Fruit fly (Drosophila melanogaster) whole organism, embryonic: ENCODE measurements around the gene Hecw.

Source experiments
- Abd-B ChIP-seq: fragments of 200-800 bp; sonication (Bioruptor generic); optimal IDR thresholded peaks from 2 replicates; lab custom pipeline; 2018; ENCODE audit warnings: missing biosample characterization, mild to moderate bottlenecking, missing genetic modification characterization, moderate library complexity
- Antp ChIP-seq: fragments of 200-800 bp; sonication (Bioruptor generic); optimal IDR thresholded peaks from 3 replicates; lab custom pipeline; 2016; ENCODE audit warnings: missing biosample characterization, missing genetic modification characterization
- C15 ChIP-seq: fragments of 200-800 bp; sonication (Bioruptor generic); IDR thresholded peaks from 3 replicates; pipeline ENCODE4 v1.3.6; 2022; ENCODE audit warnings: missing biosample characterization, missing genetic modification characterization
- CG12769 ChIP-seq: fragments of 200-800 bp; sonication (Bioruptor generic); optimal IDR thresholded peaks from 2 replicates; lab custom pipeline; 2019; ENCODE audit warnings: missing biosample characterization, mild to moderate bottlenecking, missing genetic modification characterization, moderate library complexity
- CG12942 ChIP-seq: fragments of 200-800 bp; sonication (Bioruptor generic); optimal IDR thresholded peaks from 3 replicates; lab custom pipeline; 2016; ENCODE audit warnings: missing biosample characterization, missing genetic modification characterization
- CG13775 ChIP-seq: fragments of 200-800 bp; sonication (Bioruptor generic); optimal IDR thresholded peaks from 3 replicates; lab custom pipeline; 2017; ENCODE audit warnings: missing biosample characterization, mild to moderate bottlenecking, missing genetic modification characterization
- CG14667 ChIP-seq: fragments of 200-800 bp; sonication (Bioruptor generic); IDR thresholded peaks from 2 replicates; pipeline ENCODE4 v1.3.6; 2022; ENCODE audit warnings: missing biosample characterization, missing genetic modification characterization
- CG14860 ChIP-seq: fragments of 200-800 bp; sonication (Bioruptor generic); IDR thresholded peaks from 3 replicates; pipeline ENCODE4 v1.3.6; 2022; ENCODE audit warnings: missing biosample characterization, missing genetic modification characterization; ENCODE audit not compliant: partially characterized antibody
- CG15073 ChIP-seq: fragments of 200-800 bp; sonication (Bioruptor generic); optimal IDR thresholded peaks from 2 replicates; lab custom pipeline; 2016; ENCODE audit warnings: missing biosample characterization, missing genetic modification characterization
- CG16815 ChIP-seq: fragments of 200-800 bp; sonication (Bioruptor generic); optimal IDR thresholded peaks from 3 replicates; lab custom pipeline; 2017; ENCODE audit warnings: missing biosample characterization, mild to moderate bottlenecking, missing genetic modification characterization
- CG17359 ChIP-seq: fragments of 200-800 bp; sonication (Bioruptor generic); optimal IDR thresholded peaks from 3 replicates; lab custom pipeline; 2018; ENCODE audit warnings: missing biosample characterization, mild to moderate bottlenecking, missing genetic modification characterization, moderate library complexity
- CG18262 ChIP-seq: fragments of 200-800 bp; optimal IDR thresholded peaks from 3 replicates; lab custom pipeline; 2019; ENCODE audit warnings: missing biosample characterization, mild to moderate bottlenecking, missing genetic modification characterization, moderate library complexity
- CG34224 ChIP-seq: fragments of 200-800 bp; sonication (Bioruptor generic); IDR thresholded peaks from 3 replicates; pipeline ENCODE4 v1.3.6; 2022; ENCODE audit warnings: missing biosample characterization, missing genetic modification characterization; ENCODE audit not compliant: partially characterized antibody
- CG34422 ChIP-seq: fragments of 200-800 bp; sonication (Bioruptor generic); IDR thresholded peaks from 3 replicates; pipeline ENCODE4 v1.3.6; 2022; ENCODE audit warnings: missing biosample characterization, missing genetic modification characterization
- CG4360 ChIP-seq: fragments of 200-800 bp; sonication (Bioruptor generic); IDR thresholded peaks from 2 replicates; pipeline ENCODE4 v1.3.6; 2022; ENCODE audit warnings: missing biosample characterization, missing genetic modification characterization
- CG4424 ChIP-seq: fragments of 200-800 bp; sonication (Bioruptor generic); optimal IDR thresholded peaks from 3 replicates; lab custom pipeline; 2016; ENCODE audit warnings: missing biosample characterization, missing genetic modification characterization
- CG4820 ChIP-seq: fragments of 200-800 bp; sonication (Bioruptor generic); optimal IDR thresholded peaks from 3 replicates; lab custom pipeline; 2016; ENCODE audit warnings: missing biosample characterization, missing genetic modification characterization
- CG6254 ChIP-seq: fragments of 200-800 bp; sonication (Bioruptor generic); optimal IDR thresholded peaks from 3 replicates; lab custom pipeline; 2017; ENCODE audit warnings: mild to moderate bottlenecking, missing biosample characterization, missing genetic modification reagents, missing genetic modification characterization
- CG7372 ChIP-seq: fragments of 200-800 bp; sonication (Bioruptor generic); IDR thresholded peaks from 2 replicates; pipeline ENCODE4 v1.3.6; 2022; ENCODE audit warnings: missing biosample characterization, missing genetic modification characterization
- CG7839 ChIP-seq: fragments of 200-800 bp; sonication (Bioruptor generic); optimal IDR thresholded peaks from 3 replicates; lab custom pipeline; 2018; ENCODE audit warnings: missing biosample characterization, mild to moderate bottlenecking, missing genetic modification characterization, moderate library complexity
- CG8388 ChIP-seq: fragments of 200-800 bp; sonication (Bioruptor generic); optimal IDR thresholded peaks from 2 replicates; lab custom pipeline; 2019; ENCODE audit warnings: missing biosample characterization, mild to moderate bottlenecking, missing genetic modification characterization, moderate library complexity
- CG8478 ChIP-seq: fragments of >200 bp; optimal IDR thresholded peaks from 2 replicates; lab custom pipeline; 2018
- CTCF ChIP-seq: fragments of 200-800 bp; sonication (Bioruptor generic); optimal IDR thresholded peaks from 2 replicates; lab custom pipeline; 2017; ENCODE audit warnings: missing biosample characterization, mild to moderate bottlenecking, missing genetic modification characterization, moderate library complexity
- Camta ChIP-seq: fragments of 200-800 bp; sonication (Bioruptor generic); optimal IDR thresholded peaks from 2 replicates; lab custom pipeline; 2016; ENCODE audit warnings: missing biosample characterization, missing genetic modification characterization
- Elba2 ChIP-seq: fragments of 200-800 bp; sonication (Bioruptor generic); optimal IDR thresholded peaks from 3 replicates; lab custom pipeline; 2016; ENCODE audit warnings: missing biosample characterization, missing genetic modification characterization
- Ets65A ChIP-seq: fragments of 200-800 bp; sonication (Bioruptor generic); peaks from one replicate; lab custom pipeline; 2016; ENCODE audit warnings: missing biosample characterization, missing genetic modification characterization
- Hr3 ChIP-seq: fragments of 200-800 bp; sonication (Bioruptor generic); optimal IDR thresholded peaks from 3 replicates; lab custom pipeline; 2016; ENCODE audit warnings: missing biosample characterization, missing genetic modification characterization
- NC2β ChIP-seq: fragments of 200-800 bp; sonication (Bioruptor generic); optimal IDR thresholded peaks from 2 replicates; lab custom pipeline; 2016; ENCODE audit warnings: missing biosample characterization, missing genetic modification characterization
- Nf-YA ChIP-seq: fragments of 200-800 bp; sonication (Bioruptor generic); IDR thresholded peaks from 2 replicates; pipeline ENCODE4 v1.3.6; 2022; ENCODE audit warnings: missing biosample characterization, missing genetic modification characterization
- Nf-YB ChIP-seq: fragments of 200-800 bp; sonication (Bioruptor generic); optimal IDR thresholded peaks from 3 replicates; lab custom pipeline; 2019; ENCODE audit warnings: missing biosample characterization, mild to moderate bottlenecking, missing genetic modification characterization, moderate library complexity
- Side ChIP-seq: fragments of 200-800 bp; sonication (Bioruptor generic); optimal IDR thresholded peaks from 2 replicates; lab custom pipeline; 2016; ENCODE audit warnings: missing biosample characterization, missing genetic modification characterization
- Sox102F ChIP-seq: fragments of 200-800 bp; sonication (Bioruptor generic); optimal IDR thresholded peaks from 2 replicates; lab custom pipeline; 2018; ENCODE audit warnings: missing biosample characterization, mild to moderate bottlenecking, missing genetic modification characterization, moderate library complexity
- Spps ChIP-seq: fragments of 200-800 bp; sonication (Bioruptor generic); optimal IDR thresholded peaks from 2 replicates; lab custom pipeline; 2018; ENCODE audit warnings: missing biosample characterization, mild to moderate bottlenecking, missing genetic modification characterization
- ara ChIP-seq: fragments of 200-800 bp; sonication (Bioruptor generic); IDR thresholded peaks from 2 replicates; pipeline ENCODE4 v1.3.6; 2022; ENCODE audit warnings: missing biosample characterization, missing genetic modification characterization
- chn ChIP-seq: fragments of 200-800 bp; sonication (Bioruptor generic); optimal IDR thresholded peaks from 2 replicates; lab custom pipeline; 2016; ENCODE audit warnings: missing biosample characterization, missing genetic modification characterization
- dan ChIP-seq: fragments of 200-800 bp; sonication (Bioruptor generic); IDR thresholded peaks from 2 replicates; pipeline ENCODE4 v1.3.6; 2022; ENCODE audit warnings: missing biosample characterization, missing genetic modification characterization
- dmrt11E ChIP-seq: fragments of 200-800 bp; sonication (Bioruptor generic); optimal IDR thresholded peaks from 3 replicates; lab custom pipeline; 2018; ENCODE audit warnings: missing biosample characterization, mild to moderate bottlenecking, missing genetic modification characterization, moderate library complexity
- eyg ChIP-seq: fragments of 200-800 bp; sonication (Bioruptor generic); optimal IDR thresholded peaks from 3 replicates; lab custom pipeline; 2016; ENCODE audit warnings: missing biosample characterization, missing genetic modification characterization
- gcm ChIP-seq: fragments of 200-800 bp; sonication (Bioruptor generic); optimal IDR thresholded peaks from 2 replicates; lab custom pipeline; 2019; ENCODE audit warnings: missing biosample characterization, mild to moderate bottlenecking, missing genetic modification characterization, moderate library complexity
- grau ChIP-seq: fragments of 200-800 bp; optimal IDR thresholded peaks from 3 replicates; lab custom pipeline; 2019; ENCODE audit warnings: missing biosample characterization, mild to moderate bottlenecking, missing genetic modification characterization, moderate library complexity
- gsb-n ChIP-seq: fragments of 200-800 bp; sonication (Bioruptor generic); optimal IDR thresholded peaks from 3 replicates; lab custom pipeline; 2018; ENCODE audit warnings: missing biosample characterization, mild to moderate bottlenecking, missing genetic modification characterization
- gt ChIP-seq: fragments of 200-800 bp; sonication (Bioruptor generic); IDR thresholded peaks from 2 replicates; pipeline ENCODE4 v1.3.6; 2022; ENCODE audit warnings: missing biosample characterization, missing genetic modification characterization
- klu ChIP-seq: fragments of 200-800 bp; sonication (Bioruptor generic); IDR thresholded peaks from 2 replicates; pipeline ENCODE4 v1.3.6; 2022; ENCODE audit warnings: missing biosample characterization, missing genetic modification characterization
- luna ChIP-seq: fragments of 200-800 bp; sonication (Bioruptor generic); optimal IDR thresholded peaks from 2 replicates; lab custom pipeline; 2016; ENCODE audit warnings: missing biosample characterization, missing genetic modification characterization
- nom ChIP-seq: fragments of 200-800 bp; sonication (Bioruptor generic); optimal IDR thresholded peaks from 2 replicates; lab custom pipeline; 2017; ENCODE audit warnings: missing biosample characterization, missing genetic modification characterization, mild to moderate bottlenecking, moderate library complexity, missing genetic modification reagents
- phol ChIP-seq: fragments of 200-800 bp; sonication (Bioruptor generic); optimal IDR thresholded peaks from 3 replicates; lab custom pipeline; 2018; ENCODE audit warnings: missing biosample characterization, mild to moderate bottlenecking, missing genetic modification characterization, moderate library complexity
- sisA ChIP-seq: fragments of 200-800 bp; sonication (Bioruptor generic); IDR thresholded peaks from 2 replicates; pipeline ENCODE4 v1.3.6; 2022; ENCODE audit warnings: missing biosample characterization, missing genetic modification characterization
- so ChIP-seq: fragments of 200-800 bp; sonication (Bioruptor generic); IDR thresholded peaks from 3 replicates; pipeline ENCODE4 v1.3.6; 2022; ENCODE audit warnings: missing biosample characterization, missing genetic modification characterization
- trh ChIP-seq: fragments of 200-800 bp; sonication (Bioruptor generic); optimal IDR thresholded peaks from 2 replicates; lab custom pipeline; 2016; ENCODE audit warnings: missing biosample characterization, missing genetic modification characterization
- unpg ChIP-seq: fragments of 200-800 bp; sonication (Bioruptor generic); optimal IDR thresholded peaks from 3 replicates; lab custom pipeline; 2018; ENCODE audit warnings: missing biosample characterization, mild to moderate bottlenecking, missing genetic modification characterization, moderate library complexity
- vvl ChIP-seq: fragments of 200-800 bp; sonication (Bioruptor generic); IDR thresholded peaks from 2 replicates; pipeline ENCODE4 v1.3.6; 2022; ENCODE audit warnings: missing biosample characterization, missing genetic modification characterization
- z ChIP-seq: fragments of 200-800 bp; sonication (Bioruptor generic); IDR thresholded peaks from 3 replicates; pipeline ENCODE4 v1.3.6; 2022; ENCODE audit warnings: missing biosample characterization, missing genetic modification characterization

Gene Hecw

DNA sequence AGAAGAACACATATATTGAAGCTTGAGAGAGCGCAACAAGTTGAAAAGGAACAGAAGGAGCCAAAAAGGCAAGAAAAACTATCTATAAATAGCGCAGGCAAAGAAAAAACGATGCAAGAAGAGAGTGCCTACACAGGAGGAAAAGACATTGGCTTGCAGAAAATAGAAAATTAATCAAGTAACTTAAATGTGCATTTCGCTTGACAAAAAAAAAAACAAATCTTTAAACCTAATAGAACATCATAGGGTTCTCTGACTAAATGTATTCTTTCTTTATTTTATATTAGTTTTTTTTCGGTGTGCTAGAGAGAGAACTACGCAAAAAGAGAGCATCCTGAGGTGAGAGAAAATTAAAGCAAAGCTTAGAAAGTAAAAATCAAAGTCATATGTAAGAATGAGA, 41.3 kb downstream of the Hecw start (continued):
- TF ChIP-seq CG15073 (GFP tag; lab: Kevin White, UChicago): no peak
- TF ChIP-seq CG4424 (GFP tag; lab: Kevin White, UChicago): peak; percentile 57
- 0 out of 2 replicates have a peak, but pooled peaks have one; percentile 30 for TF ChIP-seq Nf-YA
- peak; percentile 64 for TF ChIP-seq ara (GFP tag; lab: Robert Waterston, UW)
- TF ChIP-seq gt (GFP tag; lab: Robert Waterston, UW): 0 out of 2 replicates have a peak, but pooled peaks have one; percentile 13
- peak; percentile 6 for TF ChIP-seq Side
- no peak for TF ChIP-seq Antp (GFP tag; lab: Kevin White, UChicago)
- peak; percentile 54 for TF ChIP-seq unpg
- no peak for TF ChIP-seq so (GFP tag; lab: Robert Waterston, UW)
- TF ChIP-seq chn: peak; percentile 19
- no peak for TF ChIP-seq CG14860 (GFP tag; lab: Robert Waterston, UW)
- 0 out of 2 replicates have a peak, but pooled peaks have one; percentile 42 for TF ChIP-seq CG4360 (GFP tag; lab: Robert Waterston, UW)
- TF ChIP-seq dan (GFP tag; lab: Robert Waterston, UW): 0 out of 2 replicates have a peak, but pooled peaks have one; percentile 55
- TF ChIP-seq CG13775 (GFP tag; lab: Kevin White, UChicago): peak; percentile 6
- TF ChIP-seq CG17359 (tag; lab: Kevin White, UChicago): peak; percentile 49
- no peak for TF ChIP-seq eyg (GFP tag; lab: Kevin White, UChicago)
- TF ChIP-seq vvl (GFP tag; lab: Robert Waterston, UW): peak; percentile 80
- TF ChIP-seq Hr3: peak; percentile 27
- peak; percentile 80 for TF ChIP-seq nom (GFP tag; lab: Kevin White, UChicago)
- no peak for TF ChIP-seq CG12769 (tag; lab: Kevin White, UChicago)
- 0 out of 3 replicates have a peak, but pooled peaks have one; percentile 17 for TF ChIP-seq z
- peak; percentile 30 for TF ChIP-seq grau (tag; lab: Kevin White, UChicago)
- TF ChIP-seq CG7839 (tag; lab: Kevin White, UChicago): peak; percentile 39
- peak; percentile 60 for TF ChIP-seq CG8388 (GFP tag; lab: Kevin White, UChicago)
- no peak for TF ChIP-seq Elba2 (GFP tag; lab: Kevin White, UChicago)
- TF ChIP-seq Nf-YB (GFP tag; lab: Kevin White, UChicago): peak; percentile 4
- peak; percentile 52 for TF ChIP-seq gsb-n
- no peak for TF ChIP-seq CTCF
- TF ChIP-seq luna (GFP tag; lab: Kevin White, UChicago): no peak
- TF ChIP-seq CG7372 (GFP tag; lab: Robert Waterston, UW): 0 out of 2 replicates have a peak, but pooled peaks have one; percentile 14
- TF ChIP-seq Sox102F (GFP tag; lab: Kevin White, UChicago): peak; percentile 62
- peak; percentile 40 for TF ChIP-seq CG4820 (GFP tag; lab: Kevin White, UChicago)
- TF ChIP-seq Spps (tag; lab: Kevin White, UChicago): peak; percentile 54
- TF ChIP-seq phol (tag; lab: Kevin White, UChicago): peak; percentile 60
- peak; percentile 32 for TF ChIP-seq CG12942 (GFP tag; lab: Kevin White, UChicago)
- no peak for TF ChIP-seq CG34224 (GFP tag; lab: Robert Waterston, UW)
- TF ChIP-seq CG16815: peak; percentile 63
- TF ChIP-seq NC2β: peak; percentile 52
- TF ChIP-seq dmrt11E (tag; lab: Kevin White, UChicago): peak; percentile 83
- TF ChIP-seq CG6254 (GFP tag; lab: Kevin White, UChicago): peak; percentile 27
- peak; percentile 19 for TF ChIP-seq Abd-B
- no peak for TF ChIP-seq trh (GFP tag; lab: Kevin White, UChicago)
- peak; percentile 37; the same call in 1 of the 2 replicates for TF ChIP-seq sisA
- peak; percentile 10 for TF ChIP-seq Ets65A (GFP tag; lab: Kevin White, UChicago)
- TF ChIP-seq gcm: peak; percentile 27
- peak; percentile 37 for TF ChIP-seq CG18262
- TF ChIP-seq klu (GFP tag; lab: Robert Waterston, UW): no peak
- TF ChIP-seq Camta (GFP tag; lab: Kevin White, UChicago): peak; percentile 29
- TF ChIP-seq C15 (GFP tag; lab: Robert Waterston, UW): no peak
- TF ChIP-seq CG14667 (GFP tag; lab: Robert Waterston, UW): peak; percentile 30; the same call in 1 of the 2 replicates
- no peak for TF ChIP-seq CG8478 (lab: Kevin White, UChicago)
- no peak; the same call in 2 of the 3 replicates for TF ChIP-seq CG34422
